Fruit fly (Drosophila melanogaster): ENCODE results near the gene defl.

DNA sequence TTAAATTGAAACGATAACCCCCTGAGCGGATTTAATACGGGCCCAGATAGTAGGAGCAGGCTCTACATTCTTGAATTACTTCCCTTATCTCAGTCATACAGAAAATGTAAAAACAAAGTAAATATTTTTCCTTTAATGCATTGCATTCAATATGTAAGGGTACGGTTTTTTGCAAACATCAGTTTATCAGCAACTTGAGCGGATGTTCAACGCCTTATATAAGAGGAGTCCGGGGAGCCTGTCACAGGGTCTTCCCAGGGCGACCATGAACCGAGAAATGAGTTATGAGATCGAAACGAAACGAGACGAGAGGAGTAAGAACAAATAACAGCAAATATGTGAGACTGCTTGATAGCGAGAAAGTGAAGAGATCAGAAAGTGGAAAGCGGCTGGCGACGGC lies 6.6 kb upstream of the defl start:
- TF ChIP-seq CG9948 (tag; optimal IDR thresholded peaks at IDR 0.05) (no peak), CG32121 (GFP tag; IDR thresholded peaks at IDR 0.05) (no peak), Snoo (tag; optimal IDR thresholded peaks at IDR 0.05) (no peak)
